Fruit fly (Drosophila melanogaster) whole organism, embryonic: ENCODE measurements around the gene CG42795.

Experiments
- Abd-B ChIP-seq: fragments of 200-800 bp; sonication (Bioruptor generic); optimal IDR thresholded peaks from 2 replicates; lab custom pipeline; 2018; ENCODE audit warnings: missing biosample characterization, mild to moderate bottlenecking, missing genetic modification characterization, moderate library complexity
- Atf-2 ChIP-seq: fragments of 200-800 bp; sonication (Bioruptor generic); optimal IDR thresholded peaks from 2 replicates; lab custom pipeline; 2016; ENCODE audit warnings: missing biosample characterization, missing genetic modification characterization
- C15 ChIP-seq: fragments of 200-800 bp; sonication (Bioruptor generic); IDR thresholded peaks from 3 replicates; pipeline ENCODE4 v1.3.6; 2022; ENCODE audit warnings: missing biosample characterization, missing genetic modification characterization
- CG10959 ChIP-seq: fragments of 200-800 bp; sonication (Bioruptor generic); IDR thresholded peaks from 2 replicates; pipeline ENCODE4 v1.3.6; 2022; ENCODE audit warnings: missing biosample characterization, missing genetic modification characterization
- CG12236 ChIP-seq: fragments of 200-800 bp; sonication (Bioruptor generic); optimal IDR thresholded peaks from 2 replicates; lab custom pipeline; 2016; ENCODE audit warnings: missing biosample characterization, missing genetic modification characterization
- CG12769 ChIP-seq: fragments of 200-800 bp; sonication (Bioruptor generic); optimal IDR thresholded peaks from 2 replicates; lab custom pipeline; 2019; ENCODE audit warnings: missing biosample characterization, mild to moderate bottlenecking, missing genetic modification characterization, moderate library complexity
- CG13123 ChIP-seq: fragments of 200-800 bp; sonication (Bioruptor generic); optimal IDR thresholded peaks from 2 replicates; lab custom pipeline; 2016; ENCODE audit warnings: missing biosample characterization, missing genetic modification characterization
- CG13287 ChIP-seq: fragments of 200-800 bp; sonication (Bioruptor generic); IDR thresholded peaks from 2 replicates; pipeline ENCODE4 v1.3.6; 2022; ENCODE audit warnings: missing biosample characterization, missing genetic modification characterization; ENCODE audit not compliant: partially characterized antibody
- CG13775 ChIP-seq: fragments of 200-800 bp; sonication (Bioruptor generic); optimal IDR thresholded peaks from 3 replicates; lab custom pipeline; 2017; ENCODE audit warnings: missing biosample characterization, mild to moderate bottlenecking, missing genetic modification characterization
- CG2875 ChIP-seq: fragments of 200-800 bp; sonication (Bioruptor generic); optimal IDR thresholded peaks from 2 replicates; lab custom pipeline; 2017; ENCODE audit warnings: missing biosample characterization, mild to moderate bottlenecking, missing genetic modification characterization, missing genetic modification reagents
- CG3065 ChIP-seq: fragments of 200-800 bp; sonication (Bioruptor generic); optimal IDR thresholded peaks from 2 replicates; lab custom pipeline; 2016; ENCODE audit warnings: missing biosample characterization, missing genetic modification characterization
- CG4707 ChIP-seq: fragments of 200-800 bp; sonication (Bioruptor generic); optimal IDR thresholded peaks from 2 replicates; lab custom pipeline; 2018; ENCODE audit warnings: missing biosample characterization, mild to moderate bottlenecking, missing genetic modification characterization, moderate library complexity
- CG4820 ChIP-seq: fragments of 200-800 bp; sonication (Bioruptor generic); optimal IDR thresholded peaks from 3 replicates; lab custom pipeline; 2016; ENCODE audit warnings: missing biosample characterization, missing genetic modification characterization
- CG7987 ChIP-seq: fragments of 200-800 bp; sonication (Bioruptor generic); optimal IDR thresholded peaks from 2 replicates; lab custom pipeline; 2018; ENCODE audit warnings: missing biosample characterization, mild to moderate bottlenecking, missing genetic modification characterization, moderate library complexity
- CkIIα-i1 ChIP-seq: fragments of 200-800 bp; sonication (Bioruptor generic); IDR thresholded peaks from 2 replicates; pipeline ENCODE4 v1.3.6; 2022; ENCODE audit warnings: missing biosample characterization, missing genetic modification characterization
- CoRest ChIP-seq: fragments of 200-800 bp; sonication (Bioruptor generic); optimal IDR thresholded peaks from 3 replicates; lab custom pipeline; 2018; ENCODE audit warnings: missing biosample characterization, mild to moderate bottlenecking, missing genetic modification characterization, moderate library complexity
- Dek ChIP-seq: fragments of 200-800 bp; sonication (Bioruptor generic); optimal IDR thresholded peaks from 3 replicates; lab custom pipeline; 2019; ENCODE audit warnings: missing biosample characterization, mild to moderate bottlenecking, missing genetic modification characterization, moderate library complexity
- Doc2 ChIP-seq: fragments of 200-800 bp; sonication (Bioruptor generic); IDR thresholded peaks from 2 replicates; pipeline ENCODE4 v1.3.6; 2022; ENCODE audit warnings: missing biosample characterization, missing genetic modification characterization
- Dp ChIP-seq: fragments of 200-800 bp; sonication (Bioruptor generic); optimal IDR thresholded peaks from 2 replicates; lab custom pipeline; 2018; ENCODE audit warnings: missing biosample characterization, mild to moderate bottlenecking, missing genetic modification characterization, moderate library complexity
- Elba2 ChIP-seq: fragments of 200-800 bp; sonication (Bioruptor generic); optimal IDR thresholded peaks from 3 replicates; lab custom pipeline; 2016; ENCODE audit warnings: missing biosample characterization, missing genetic modification characterization
- Ets65A ChIP-seq: fragments of 200-800 bp; sonication (Bioruptor generic); peaks from one replicate; lab custom pipeline; 2016; ENCODE audit warnings: missing biosample characterization, missing genetic modification characterization
- Ets97D ChIP-seq: fragments of 200-800 bp; sonication (Bioruptor generic); optimal IDR thresholded peaks from 3 replicates; lab custom pipeline; 2016; ENCODE audit warnings: missing biosample characterization, missing genetic modification characterization
- HLH4C ChIP-seq: fragments of 200-800 bp; sonication (Bioruptor generic); IDR thresholded peaks from 3 replicates; pipeline ENCODE4 v1.3.6; 2022; ENCODE audit warnings: missing biosample characterization, missing genetic modification characterization; ENCODE audit not compliant: partially characterized antibody
- HmgZ ChIP-seq: fragments of 200-800 bp; sonication (Bioruptor generic); optimal IDR thresholded peaks from 2 replicates; lab custom pipeline; 2018; ENCODE audit warnings: missing biosample characterization, mild to moderate bottlenecking, missing genetic modification characterization
- Lpt ChIP-seq: fragments of >200 bp; optimal IDR thresholded peaks from 2 replicates; lab custom pipeline; 2018; ENCODE audit warnings: missing biosample characterization, missing genetic modification characterization
- MTF-1 ChIP-seq: fragments of 200-800 bp; sonication (Bioruptor generic); optimal IDR thresholded peaks from 2 replicates; lab custom pipeline; 2018; ENCODE audit warnings: missing biosample characterization, mild to moderate bottlenecking, missing genetic modification characterization, borderline replicate concordance
- Mad ChIP-seq: fragments of 200-800 bp; sonication (Bioruptor generic); optimal IDR thresholded peaks from 2 replicates; lab custom pipeline; 2016; ENCODE audit warnings: missing biosample characterization, missing genetic modification characterization
- NC2β ChIP-seq: fragments of 200-800 bp; sonication (Bioruptor generic); optimal IDR thresholded peaks from 2 replicates; lab custom pipeline; 2016; ENCODE audit warnings: missing biosample characterization, missing genetic modification characterization
- Nf-YC ChIP-seq: fragments of 200-800 bp; optimal IDR thresholded peaks from 3 replicates; lab custom pipeline; 2019; ENCODE audit warnings: missing biosample characterization, mild to moderate bottlenecking, missing genetic modification characterization, moderate library complexity
- Oli ChIP-seq: fragments of 200-800 bp; sonication (Bioruptor generic); optimal IDR thresholded peaks from 2 replicates; lab custom pipeline; 2018; ENCODE audit warnings: missing biosample characterization, mild to moderate bottlenecking, missing genetic modification characterization, moderate library complexity
- Pdp1 ChIP-seq, 2 experiments: fragments of 200-800 bp; sonication (Bioruptor generic); optimal IDR thresholded peaks; 3 replicates each; lab custom pipeline; 2016; ENCODE audit warnings: missing biosample characterization in 2 of 2, missing genetic modification characterization in 2 of 2, mild to moderate bottlenecking in 1 of 2, moderate library complexity in 1 of 2
- da ChIP-seq: fragments of 200-800 bp; sonication (Bioruptor generic); optimal IDR thresholded peaks from 2 replicates; lab custom pipeline; 2016; ENCODE audit warnings: missing biosample characterization, missing genetic modification characterization
- dysf ChIP-seq: fragments of 200-800 bp; sonication (Bioruptor generic); IDR thresholded peaks from 3 replicates; pipeline ENCODE4 v1.3.6; 2022; ENCODE audit warnings: missing biosample characterization, missing genetic modification characterization
- fru ChIP-seq: fragments of >200 bp; optimal IDR thresholded peaks from 2 replicates; lab custom pipeline; 2017
- gcm2 ChIP-seq: fragments of 200-800 bp; sonication (Bioruptor generic); optimal IDR thresholded peaks from 2 replicates; lab custom pipeline; 2016; ENCODE audit warnings: missing biosample characterization, missing genetic modification characterization
- hb ChIP-seq: fragments of 200-800 bp; sonication (Bioruptor generic); IDR thresholded peaks from 3 replicates; pipeline ENCODE4 v1.3.6; 2022; ENCODE audit warnings: missing biosample characterization, missing genetic modification characterization; ENCODE audit not compliant: partially characterized antibody
- hbn ChIP-seq: fragments of 200-800 bp; sonication (Bioruptor generic); IDR thresholded peaks from 2 replicates; pipeline ENCODE4 v1.3.6; 2022; ENCODE audit warnings: missing biosample characterization, missing genetic modification characterization; ENCODE audit not compliant: partially characterized antibody
- her ChIP-seq: fragments of 200-800 bp; sonication (Bioruptor generic); optimal IDR thresholded peaks from 2 replicates; lab custom pipeline; 2016; ENCODE audit warnings: missing biosample characterization, missing genetic modification characterization
- ind ChIP-seq: fragments of 200-800 bp; sonication (Bioruptor generic); optimal IDR thresholded peaks from 3 replicates; lab custom pipeline; 2016; ENCODE audit warnings: missing biosample characterization, missing genetic modification characterization
- insv ChIP-seq, 2 experiments: fragments of 200-800 bp; sonication (Bioruptor generic); optimal IDR thresholded peaks; 3 replicates each; lab custom pipeline; 2016 to 2018; ENCODE audit warnings: missing biosample characterization in 2 of 2, missing genetic modification characterization in 2 of 2
- kni ChIP-seq: fragments of 200-800 bp; sonication (Bioruptor generic); optimal IDR thresholded peaks from 3 replicates; lab custom pipeline; 2017; ENCODE audit warnings: mild to moderate bottlenecking, missing biosample characterization, missing genetic modification reagents, missing genetic modification characterization
- maf-S ChIP-seq: fragments of 200-800 bp; sonication (Bioruptor generic); optimal IDR thresholded peaks from 2 replicates; lab custom pipeline; 2016; ENCODE audit warnings: missing biosample characterization, missing genetic modification characterization
- nmo ChIP-seq: fragments of 200-800 bp; sonication (Bioruptor generic); optimal IDR thresholded peaks from 2 replicates; lab custom pipeline; 2018; ENCODE audit warnings: missing biosample characterization, mild to moderate bottlenecking, missing genetic modification characterization, moderate library complexity
- prd ChIP-seq, 3 experiments: fragments of >200 bp in 2 of 3; fragments of 200-800 bp in 1 of 3; sonication (Bioruptor generic) in 1 of 3; optimal IDR thresholded peaks in 2 of 3; IDR thresholded peaks in 1 of 3; 2 replicates in 2 of 3; 3 replicates in 1 of 3; pipeline versions ENCODE4 v1.3.6 to Lab custom; 2017 to 2022; ENCODE audit warnings: missing biosample characterization in 1 of 3, missing genetic modification characterization in 1 of 3
- repo ChIP-seq: fragments of 200-800 bp; sonication (Bioruptor generic); optimal IDR thresholded peaks from 2 replicates; lab custom pipeline; 2016; ENCODE audit warnings: missing biosample characterization, missing genetic modification characterization
- row ChIP-seq: fragments of 200-800 bp; sonication (Bioruptor generic); IDR thresholded peaks from 3 replicates; pipeline ENCODE4 v1.3.6; 2022; ENCODE audit warnings: missing biosample characterization, missing genetic modification characterization
- sna ChIP-seq: fragments of 200-800 bp; sonication (Bioruptor generic); IDR thresholded peaks from 2 replicates; pipeline ENCODE4 v1.3.6; 2022; ENCODE audit warnings: missing biosample characterization, missing genetic modification characterization; ENCODE audit not compliant: partially characterized antibody
- sob ChIP-seq: fragments of 200-800 bp; sonication (Bioruptor generic); IDR thresholded peaks from 2 replicates; pipeline ENCODE4 v1.3.6; 2022; ENCODE audit warnings: missing biosample characterization, missing genetic modification characterization
- sr ChIP-seq: fragments of 200-800 bp; sonication (Bioruptor generic); IDR thresholded peaks from 3 replicates; pipeline ENCODE4 v1.3.6; 2022; ENCODE audit warnings: missing biosample characterization, missing genetic modification characterization
- twi ChIP-seq: fragments of 200-800 bp; optimal IDR thresholded peaks from 2 replicates; lab custom pipeline; 2019; ENCODE audit warnings: missing biosample characterization, mild to moderate bottlenecking, missing genetic modification characterization, moderate library complexity

Gene CG42795

dm6 chr3R:10268865-10269442 is 43.5 kb downstream of the CG42795 start (continued):
- TF ChIP-seq repo (no peak), CoRest (tag; lab: Kevin White, UChicago) (peak; percentile 42), prd (optimal IDR thresholded peaks at IDR 0.05; lab: Kevin White, UChicago) (no peak), prd (GFP tag; IDR thresholded peaks at IDR 0.05; lab: Robert Waterston, UW) (peak; percentile 83), Atf-2 (GFP tag; lab: Kevin White, UChicago) (no peak), fru (lab: Kevin White, UChicago) (no peak), CG13775 (peak; percentile 22), CG4820 (GFP tag; lab: Kevin White, UChicago) (peak; percentile 60), Dek (tag; lab: Kevin White, UChicago) (peak; percentile 72), HLH4C (GFP tag; lab: Robert Waterston, UW) (no peak), Nf-YC (no peak), da (no peak), NC2β (GFP tag; lab: Kevin White, UChicago) (peak; percentile 55), CG4707 (GFP tag; lab: Kevin White, UChicago) (peak; percentile 39), Ets97D (GFP tag; lab: Kevin White, UChicago) (no peak), hb (GFP tag; lab: Robert Waterston, UW) (no peak), CG2875 (GFP tag; lab: Kevin White, UChicago) (peak; percentile 62), dysf (GFP tag; lab: Robert Waterston, UW) (peak; percentile 85), sna (GFP tag; lab: Robert Waterston, UW) (no peak), Ets65A (peak; percentile 97), CG12769 (tag; lab: Kevin White, UChicago) (peak; percentile 63), sr (peak; percentile 67; the same call in 2 of the 3 replicates), nmo (GFP tag; lab: Kevin White, UChicago) (peak; percentile 63), MTF-1 (GFP tag; lab: Kevin White, UChicago) (no peak), Dp (GFP tag; lab: Kevin White, UChicago) (no peak), insv (GFP tag; optimal IDR thresholded peaks at IDR 0.05; lab: Kevin White, UChicago) (no peak), CG13287 (no peak), CG10959 (GFP tag; lab: Robert Waterston, UW) (no peak), Oli (tag; lab: Kevin White, UChicago) (peak; percentile 63), CG7987 (GFP tag; lab: Kevin White, UChicago) (no peak), maf-S (no peak), Elba2 (no peak), CkIIα-i1 (GFP tag; lab: Robert Waterston, UW) (0 out of 2 replicates have a peak, but pooled peaks have one; percentile 10), Lpt (no peak), CG3065 (no peak), hbn (no peak), ind (GFP tag; lab: Kevin White, UChicago) (peak; percentile 71), HmgZ (peak; percentile 36), C15 (GFP tag; lab: Robert Waterston, UW) (peak; percentile 53; the same call in 1 of the 3 replicates), twi (no peak), CG12236 (GFP tag; lab: Kevin White, UChicago) (no peak), her (no peak), kni (GFP tag; lab: Kevin White, UChicago) (no peak), Pdp1 (GFP tag; optimal IDR thresholded peaks at IDR 0.05; lab: Kevin White, UChicago) (peak; percentile 6 to 52), Doc2 (GFP tag; lab: Robert Waterston, UW) (peak; percentile 67), sob (GFP tag; lab: Robert Waterston, UW) (peak; percentile 82), row (peak; percentile 72), gcm2 (GFP tag; lab: Kevin White, UChicago) (peak; percentile 17), CG13123 (GFP tag; lab: Kevin White, UChicago) (no peak), Abd-B (GFP tag; lab: Kevin White, UChicago) (peak; percentile 32), Mad (no peak)
